Worm (Caenorhabditis elegans) whole organism, L3 larva: ENCODE measurements around the gene EEED8.13.

Experiments used
- R02D3.7 ChIP-seq: fragments of 150-350 bp; optimal IDR thresholded peaks from 2 replicates; lab custom pipeline; 2014; ENCODE audit warnings: missing biosample characterization, missing genetic modification characterization
- ZK546.5 ChIP-seq: sonication (generic microtip); optimal IDR thresholded peaks from 2 replicates; lab custom pipeline; 2017; ENCODE audit warnings: missing biosample characterization, missing genetic modification characterization
- ama-1 ChIP-seq: fragments of 150-350 bp; optimal IDR thresholded peaks from 2 replicates; lab custom pipeline; 2018
- ceh-16 ChIP-seq: sonication (generic microtip); optimal IDR thresholded peaks from 2 replicates; lab custom pipeline; 2017; ENCODE audit warnings: missing biosample characterization, missing genetic modification characterization
- ceh-28 ChIP-seq: fragments of 150-350 bp; optimal IDR thresholded peaks from 2 replicates; lab custom pipeline; 2014; ENCODE audit warnings: missing biosample characterization, missing genetic modification reagents, missing genetic modification characterization
- ceh-9 ChIP-seq: sonication (generic microtip); optimal IDR thresholded peaks from 2 replicates; lab custom pipeline; 2018; ENCODE audit warnings: missing biosample characterization, missing genetic modification characterization
- egl-27 ChIP-seq: sonication (generic microtip); optimal IDR thresholded peaks from 4 replicates; lab custom pipeline; 2017; ENCODE audit warnings: missing biosample characterization, missing genetic modification reagents, missing genetic modification characterization
- egl-5 ChIP-seq: fragments of 150-350 bp; optimal IDR thresholded peaks from 2 replicates; lab custom pipeline; 2017; ENCODE audit warnings: missing biosample characterization, missing genetic modification reagents, missing genetic modification characterization, inconsistent platforms
- elt-2 ChIP-seq: sonication (generic microtip); optimal IDR thresholded peaks from 2 replicates; lab custom pipeline; 2016; ENCODE audit warnings: missing genetic modification reagents, mild to moderate bottlenecking, missing genetic modification characterization, missing compliant biosample characterization
- elt-3 ChIP-seq, 3 experiments: fragments of 150-350 bp in 1 of 3; sonication (generic microtip) in 2 of 3; optimal IDR thresholded peaks; 2 replicates in 2 of 3; 4 replicates in 1 of 3; lab custom pipeline; 2014 to 2017; ENCODE audit warnings: missing biosample characterization in 3 of 3, missing genetic modification characterization in 3 of 3
- fkh-10 ChIP-seq: sonication (generic microtip); optimal IDR thresholded peaks from 2 replicates; lab custom pipeline; 2017; ENCODE audit warnings: missing biosample characterization, missing genetic modification reagents, missing genetic modification characterization
- fkh-2 ChIP-seq: fragments of 150-350 bp; optimal IDR thresholded peaks from 2 replicates; lab custom pipeline; 2014; ENCODE audit warnings: missing biosample characterization, missing genetic modification reagents, missing genetic modification characterization
- fos-1 ChIP-seq: fragments of 150-350 bp; optimal IDR thresholded peaks from 2 replicates; lab custom pipeline; 2014; ENCODE audit warnings: missing biosample characterization, missing genetic modification characterization
- hmg-11 ChIP-seq: sonication (generic microtip); optimal IDR thresholded peaks from 2 replicates; lab custom pipeline; 2016; ENCODE audit warnings: missing genetic modification characterization, missing compliant biosample characterization
- lin-15B ChIP-seq: fragments of 150-350 bp; optimal IDR thresholded peaks from 2 replicates; lab custom pipeline; 2014; ENCODE audit warnings: missing biosample characterization, missing genetic modification characterization
- lin-39 ChIP-seq: fragments of 150-350 bp; optimal IDR thresholded peaks from 2 replicates; lab custom pipeline; 2018; ENCODE audit warnings: missing biosample characterization, missing genetic modification reagents, missing genetic modification characterization
- mdl-1 ChIP-seq: fragments of 150-350 bp; optimal IDR thresholded peaks from 2 replicates; lab custom pipeline; 2014; ENCODE audit warnings: missing biosample characterization, missing genetic modification characterization
- mml-1 ChIP-seq: fragments of 150-350 bp; sonication (generic microtip); optimal IDR thresholded peaks from 3 replicates; lab custom pipeline; 2014; ENCODE audit warnings: missing biosample characterization, missing genetic modification characterization
- nfya-1 ChIP-seq: sonication (generic microtip); optimal IDR thresholded peaks from 2 replicates; lab custom pipeline; 2017; ENCODE audit warnings: missing genetic modification characterization, mild to moderate bottlenecking, missing compliant biosample characterization, antibody characterized with exemption, moderate library complexity; ENCODE audit not compliant: insufficient read depth
- nhr-23 ChIP-seq: fragments of 150-350 bp; optimal IDR thresholded peaks from 2 replicates; lab custom pipeline; 2014; ENCODE audit warnings: missing biosample characterization, missing genetic modification reagents, missing genetic modification characterization
- nhr-237 ChIP-seq: fragments of 150-350 bp; optimal IDR thresholded peaks from 2 replicates; lab custom pipeline; 2014; ENCODE audit warnings: missing biosample characterization, missing genetic modification characterization
- nhr-25 ChIP-seq: sonication (generic microtip); optimal IDR thresholded peaks from 2 replicates; lab custom pipeline; 2017; ENCODE audit warnings: missing biosample characterization, missing genetic modification characterization
- nhr-28 ChIP-seq: fragments of 150-350 bp; optimal IDR thresholded peaks from 2 replicates; lab custom pipeline; 2014; ENCODE audit warnings: missing biosample characterization, missing genetic modification characterization
- nhr-67 ChIP-seq: fragments of 150-350 bp; optimal IDR thresholded peaks from 2 replicates; lab custom pipeline; 2014; ENCODE audit warnings: missing biosample characterization, missing genetic modification characterization
- nhr-77 ChIP-seq: fragments of 150-350 bp; optimal IDR thresholded peaks from 2 replicates; lab custom pipeline; 2014; ENCODE audit warnings: missing biosample characterization, missing genetic modification characterization
- pha-4 ChIP-seq: fragments of 150-350 bp; optimal IDR thresholded peaks from 2 replicates; lab custom pipeline; 2014; ENCODE audit warnings: missing biosample characterization, missing genetic modification reagents, missing genetic modification characterization
- pqm-1 ChIP-seq: fragments of 150-350 bp; optimal IDR thresholded peaks from 2 replicates; lab custom pipeline; 2017; ENCODE audit warnings: missing biosample characterization, missing genetic modification characterization, inconsistent platforms
- sea-2 ChIP-seq: fragments of 150-350 bp; sonication (generic microtip); optimal IDR thresholded peaks from 4 replicates; lab custom pipeline; 2014; ENCODE audit warnings: missing biosample characterization, missing genetic modification reagents, missing genetic modification characterization
- skn-1 ChIP-seq: fragments of 150-350 bp; optimal IDR thresholded peaks from 2 replicates; lab custom pipeline; 2014; ENCODE audit warnings: missing biosample characterization, missing genetic modification characterization
- snpc-4 ChIP-seq: fragments of 150-350 bp; optimal IDR thresholded peaks from 2 replicates; lab custom pipeline; 2014; ENCODE audit warnings: missing biosample characterization, missing genetic modification characterization
- tbx-2 ChIP-seq: sonication (generic microtip); optimal IDR thresholded peaks from 2 replicates; lab custom pipeline; 2016; ENCODE audit warnings: mild to moderate bottlenecking, missing genetic modification characterization, missing compliant biosample characterization
- unc-39 ChIP-seq: sonication (generic microtip); optimal IDR thresholded peaks from 4 replicates; lab custom pipeline; 2017; ENCODE audit warnings: missing biosample characterization, missing genetic modification characterization
- zag-1 ChIP-seq: fragments of 150-350 bp; optimal IDR thresholded peaks from 2 replicates; lab custom pipeline; 2014; ENCODE audit warnings: missing biosample characterization, missing genetic modification characterization
- ztf-11 ChIP-seq: fragments of 150-350 bp; optimal IDR thresholded peaks from 2 replicates; lab custom pipeline; 2014; ENCODE audit warnings: missing biosample characterization, missing genetic modification characterization

Gene EEED8.13

ce11 chrII:5449620-5450019, 37.3 kb upstream of the EEED8.13 start:
- TF ChIP-seq nfya-1 (tag; lab: Kevin White, UChicago) (no peak), nhr-25 (peak; percentile 18), lin-39 (tag; lab: Kevin White, UChicago) (no peak)
- TF ChIP-seq, all 47 proteins: peak for 1

ce11 chrII:5449219-5449618, 36.9 kb upstream of the EEED8.13 start:
- TF ChIP-seq skn-1 (tag; lab: Kevin White, UChicago) (no peak), nhr-23 (tag; lab: Kevin White, UChicago) (no peak), fkh-2 (tag; lab: Kevin White, UChicago) (no peak), nhr-77 (tag; lab: Kevin White, UChicago) (no peak), unc-39 (no peak), egl-5 (tag; lab: Kevin White, UChicago) (peak; percentile 84), lin-39 (tag; lab: Kevin White, UChicago) (no peak), tbx-2 (tag; lab: Kevin White, UChicago) (no peak), mml-1 (tag; lab: Kevin White, UChicago) (no peak)
- TF ChIP-seq, all 47 proteins: peak for 1

ce11 chrII:5447381-5447780, 35.0 kb upstream of the EEED8.13 start, which contains the start of gene cex-1:
Gene cex-1, plus strand, starts transcription at chrII:5447681.
- TF ChIP-seq ceh-28, result no peak
- no peak for TF ChIP-seq ztf-11
- no peak for TF ChIP-seq fos-1 (tag; lab: Kevin White, UChicago)
- no peak for TF ChIP-seq egl-5 (tag; lab: Kevin White, UChicago)
- no peak for TF ChIP-seq pha-4 (tag; lab: Kevin White, UChicago)
- TF ChIP-seq lin-15B (tag; lab: Kevin White, UChicago), result no peak
- no peak for TF ChIP-seq elt-2 (tag; lab: Kevin White, UChicago)

ce11 chrII:5446506-5446905, 34.1 kb upstream of the EEED8.13 start, which contains the start of gene nmr-1:
Gene nmr-1, minus strand, starts transcription at chrII:5446606.
- TF ChIP-seq elt-3 (tag; optimal IDR thresholded peaks at IDR 0.05; lab: Kevin White, UChicago) (no peak), fkh-10 (GFP tag; lab: Kevin White, UChicago) (no peak), egl-5 (tag; lab: Kevin White, UChicago) (no peak), skn-1 (tag; lab: Kevin White, UChicago) (no peak), zag-1 (tag; lab: Kevin White, UChicago) (no peak), fkh-2 (tag; lab: Kevin White, UChicago) (no peak), egl-27 (tag; lab: Kevin White, UChicago) (no peak), pqm-1 (tag; lab: Kevin White, UChicago) (no peak), nfya-1 (tag; lab: Kevin White, UChicago) (no peak), snpc-4 (tag; lab: Kevin White, UChicago) (no peak), R02D3.7 (no peak), nhr-67 (tag; lab: Kevin White, UChicago) (no peak), mdl-1 (tag; lab: Kevin White, UChicago) (no peak), lin-39 (tag; lab: Kevin White, UChicago) (no peak), hmg-11 (tag; lab: Kevin White, UChicago) (no peak), nhr-28 (no peak), fos-1 (tag; lab: Kevin White, UChicago) (no peak), ceh-9 (no peak), unc-39 (no peak)

- no peak for TF ChIP-seq skn-1 (tag; lab: Kevin White, UChicago)
- no peak for TF ChIP-seq nhr-237
- no peak for TF ChIP-seq nfya-1 (tag; lab: Kevin White, UChicago)
- no peak for TF ChIP-seq R02D3.7
- TF ChIP-seq fkh-10 (GFP tag; lab: Kevin White, UChicago), result no peak
- TF ChIP-seq ceh-16 (tag; lab: Kevin White, UChicago), result no peak
- no peak for TF ChIP-seq nhr-25
- no peak for TF ChIP-seq ZK546.5
- TF ChIP-seq ama-1, result no peak
- TF ChIP-seq sea-2 (GFP tag; lab: Kevin White, UChicago), result no peak
Measured at ce11 chrII:5437586-5437985, 25.2 kb upstream of the EEED8.13 start, which contains the start of gene F07F6.1. Gene F07F6.1, plus strand, starts transcription at chrII:5437886.
